Fruit fly (Drosophila melanogaster) whole organism, adult: Measurements from ENCODE around the gene ec.

Source experiments
- CG12768 ChIP-seq: fragments of 200-800 bp; sonication (Bioruptor generic); optimal IDR thresholded peaks from 2 replicates; lab custom pipeline; 2017; ENCODE audit warnings: missing biosample characterization, missing genetic modification characterization, mild to moderate bottlenecking, moderate library complexity, missing genetic modification reagents
- CG5204 ChIP-seq: fragments of 200-800 bp; sonication (Bioruptor generic); optimal IDR thresholded peaks from 2 replicates; lab custom pipeline; 2016; ENCODE audit warnings: missing biosample characterization, missing genetic modification characterization
- cnc ChIP-seq, 2 experiments: fragments of >200 bp; optimal IDR thresholded peaks; 2 replicates each; lab custom pipeline; 2017
- kay ChIP-seq: fragments of 200-800 bp; sonication (Bioruptor generic); peaks from one replicate; lab custom pipeline; 2016; ENCODE audit warnings: missing biosample characterization, missing genetic modification characterization, borderline replicate concordance
- pad ChIP-seq: fragments of 200-800 bp; sonication (Bioruptor generic); optimal IDR thresholded peaks from 3 replicates; lab custom pipeline; 2017; ENCODE audit warnings: missing biosample characterization, missing genetic modification characterization, mild to moderate bottlenecking, moderate library complexity, missing genetic modification reagents

dm6 chrX:3811340-3811788 is at the start of gene ec:
- no peak for TF ChIP-seq CG5204 (GFP tag; lab: Kevin White, UChicago)
- no peak for TF ChIP-seq CG12768
- TF ChIP-seq pad (GFP tag; lab: Kevin White, UChicago): peak; percentile 44
- no peak for TF ChIP-seq cnc (optimal IDR thresholded peaks at IDR 0.05; lab: Kevin White, UChicago)
- TF ChIP-seq kay (GFP tag; lab: Kevin White, UChicago): no peak
